Fruit fly (Drosophila melanogaster) whole organism, adult: Measurements from ENCODE around the gene hoe1.

Experiments used
- CG11617 ChIP-seq: fragments of 200-800 bp; sonication (Bioruptor generic); optimal IDR thresholded peaks from 2 replicates; lab custom pipeline; 2017; ENCODE audit warnings: mild to moderate bottlenecking, missing biosample characterization, missing genetic modification reagents, missing genetic modification characterization
- CG12768 ChIP-seq: fragments of 200-800 bp; sonication (Bioruptor generic); optimal IDR thresholded peaks from 2 replicates; lab custom pipeline; 2017; ENCODE audit warnings: missing biosample characterization, missing genetic modification characterization, mild to moderate bottlenecking, moderate library complexity, missing genetic modification reagents
- CG14711 ChIP-seq: fragments of 200-800 bp; sonication (Bioruptor generic); optimal IDR thresholded peaks from 2 replicates; lab custom pipeline; 2018; ENCODE audit warnings: missing biosample characterization, mild to moderate bottlenecking, missing genetic modification characterization, moderate library complexity
- CG1620 ChIP-seq: fragments of 200-800 bp; sonication (Bioruptor generic); optimal IDR thresholded peaks from 2 replicates; lab custom pipeline; 2016; ENCODE audit warnings: missing biosample characterization, missing genetic modification characterization
- CG33017 ChIP-seq: fragments of 200-800 bp; sonication (Bioruptor generic); optimal IDR thresholded peaks from 2 replicates; lab custom pipeline; 2018; ENCODE audit warnings: missing biosample characterization, mild to moderate bottlenecking, missing genetic modification characterization, moderate library complexity
- CG5204 ChIP-seq: fragments of 200-800 bp; sonication (Bioruptor generic); optimal IDR thresholded peaks from 2 replicates; lab custom pipeline; 2016; ENCODE audit warnings: missing biosample characterization, missing genetic modification characterization
- CG7045 ChIP-seq: fragments of 200-800 bp; sonication (Bioruptor generic); optimal IDR thresholded peaks from 2 replicates; lab custom pipeline; 2017; ENCODE audit warnings: missing biosample characterization, mild to moderate bottlenecking, missing genetic modification characterization
- CG7101 ChIP-seq: fragments of 200-800 bp; sonication (Bioruptor generic); optimal IDR thresholded peaks from 2 replicates; lab custom pipeline; 2018; ENCODE audit warnings: missing biosample characterization, mild to moderate bottlenecking, missing genetic modification characterization, moderate library complexity
- Clk ChIP-seq: fragments of 200-800 bp; sonication (Bioruptor generic); optimal IDR thresholded peaks from 2 replicates; lab custom pipeline; 2017; ENCODE audit warnings: missing biosample characterization, missing genetic modification characterization
- Hr96 ChIP-seq: fragments of 200-800 bp; sonication (Bioruptor generic); optimal IDR thresholded peaks from 2 replicates; lab custom pipeline; 2016; ENCODE audit warnings: missing biosample characterization, missing genetic modification characterization
- Mnt ChIP-seq: fragments of 200-800 bp; sonication (Bioruptor generic); optimal IDR thresholded peaks from 2 replicates; lab custom pipeline; 2016; ENCODE audit warnings: missing biosample characterization, mild to moderate bottlenecking, missing genetic modification characterization
- bab1 ChIP-seq: fragments of 200-800 bp; sonication (Bioruptor generic); optimal IDR thresholded peaks from 3 replicates; lab custom pipeline; 2019; ENCODE audit warnings: missing biosample characterization, mild to moderate bottlenecking, missing genetic modification characterization, moderate library complexity
- cnc ChIP-seq, 2 experiments: fragments of >200 bp; optimal IDR thresholded peaks; 2 replicates each; lab custom pipeline; 2017
- kay ChIP-seq: fragments of 200-800 bp; sonication (Bioruptor generic); peaks from one replicate; lab custom pipeline; 2016; ENCODE audit warnings: missing biosample characterization, missing genetic modification characterization, borderline replicate concordance
- ovo ChIP-seq: fragments of 200-800 bp; sonication (Bioruptor generic); optimal IDR thresholded peaks from 2 replicates; lab custom pipeline; 2016; ENCODE audit warnings: missing biosample characterization, missing genetic modification characterization
- pad ChIP-seq: fragments of 200-800 bp; sonication (Bioruptor generic); optimal IDR thresholded peaks from 3 replicates; lab custom pipeline; 2017; ENCODE audit warnings: missing biosample characterization, missing genetic modification characterization, mild to moderate bottlenecking, moderate library complexity, missing genetic modification reagents
- tj ChIP-seq: fragments of 200-800 bp; sonication (Bioruptor generic); optimal IDR thresholded peaks from 3 replicates; lab custom pipeline; 2017; ENCODE audit warnings: missing biosample characterization, mild to moderate bottlenecking, missing genetic modification characterization, moderate library complexity
- toe ChIP-seq: fragments of 200-800 bp; sonication (Bioruptor generic); optimal IDR thresholded peaks from 2 replicates; lab custom pipeline; 2016; ENCODE audit warnings: missing biosample characterization, missing genetic modification characterization

hoe1 gene

DNA sequence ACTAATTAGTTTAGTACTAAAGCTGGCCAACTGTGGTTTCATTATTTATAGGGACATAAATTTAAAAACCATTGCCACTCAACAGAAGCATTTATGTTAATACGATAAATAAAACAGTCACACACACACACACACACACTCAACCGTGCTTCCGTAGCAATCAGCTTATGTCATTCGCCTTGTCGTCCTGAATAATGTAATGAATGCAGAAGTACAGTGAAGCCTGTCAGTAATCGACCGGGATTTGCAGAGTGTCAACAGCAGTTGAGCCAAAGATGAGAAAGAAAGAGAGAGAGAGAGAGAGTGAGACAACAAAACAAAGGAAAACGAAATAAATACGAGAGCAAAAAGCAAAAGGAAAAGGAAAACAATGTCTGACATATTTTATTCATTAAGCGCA lies 63.8 kb downstream of the hoe1 start:
- TF ChIP-seq Mnt (GFP tag; lab: Kevin White, UChicago): no peak
- no peak for TF ChIP-seq cnc (optimal IDR thresholded peaks at IDR 0.05; lab: Kevin White, UChicago)
- no peak for TF ChIP-seq CG33017
- no peak for TF ChIP-seq CG5204
- TF ChIP-seq CG1620 (GFP tag; lab: Kevin White, UChicago): no peak

DNA sequence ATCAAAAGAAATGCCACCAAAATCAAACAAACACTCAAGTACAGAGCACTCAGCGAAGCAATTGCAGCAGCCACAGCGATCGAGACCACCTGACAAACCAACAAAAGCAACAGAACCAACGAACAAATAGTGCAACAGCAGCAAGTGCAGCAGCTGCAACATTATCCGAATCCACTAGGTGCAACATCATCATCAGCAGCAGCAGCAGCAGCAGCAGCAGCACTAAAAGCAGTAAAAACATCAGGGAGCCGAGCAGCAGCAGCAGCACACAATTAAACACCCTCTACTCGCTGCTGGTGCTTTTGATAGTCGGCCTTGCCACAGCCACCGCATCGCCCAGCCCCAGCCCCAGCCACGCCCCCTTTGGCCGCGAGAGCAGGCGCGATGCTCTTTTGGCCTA lies 66.8 kb downstream of the hoe1 start:
- TF ChIP-seq cnc (optimal IDR thresholded peaks at IDR 0.05; lab: Kevin White, UChicago) (no peak), CG11617 (GFP tag; lab: Kevin White, UChicago) (no peak), toe (GFP tag; lab: Kevin White, UChicago) (no peak), Mnt (GFP tag; lab: Kevin White, UChicago) (no peak), pad (GFP tag; lab: Kevin White, UChicago) (no peak), Hr96 (no peak), tj (GFP tag; lab: Kevin White, UChicago) (no peak), CG12768 (GFP tag; lab: Kevin White, UChicago) (no peak), CG5204 (no peak), kay (no peak)

DNA sequence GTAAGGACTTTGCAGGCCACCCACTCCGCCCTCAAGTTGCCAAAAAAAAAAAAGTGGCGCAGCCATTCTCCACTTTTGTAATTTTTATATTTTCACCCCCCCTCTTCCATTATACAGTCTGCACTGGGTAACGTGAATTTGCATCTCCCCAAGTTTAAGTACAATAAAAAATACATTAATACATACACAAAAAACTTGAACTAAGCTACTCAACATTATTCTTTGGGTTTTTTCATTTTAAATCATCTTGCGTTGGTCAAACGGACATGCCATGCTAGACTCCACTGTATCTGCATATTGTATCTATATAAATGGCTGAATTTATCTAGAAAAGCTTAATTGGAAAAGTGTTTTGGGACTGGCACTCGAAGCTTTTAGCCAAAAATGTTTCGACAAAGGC lies 70.7 kb downstream of the hoe1 start:
- TF ChIP-seq CG7045 (GFP tag; lab: Kevin White, UChicago): no peak
- TF ChIP-seq CG33017: no peak
- TF ChIP-seq CG11617 (GFP tag; lab: Kevin White, UChicago): no peak
- no peak for TF ChIP-seq CG7101 (tag; lab: Kevin White, UChicago)
- TF ChIP-seq Hr96: no peak
- TF ChIP-seq cnc (optimal IDR thresholded peaks at IDR 0.05; lab: Kevin White, UChicago): no peak
- no peak for TF ChIP-seq CG1620 (GFP tag; lab: Kevin White, UChicago)
- TF ChIP-seq tj (GFP tag; lab: Kevin White, UChicago): no peak
- no peak for TF ChIP-seq Clk (GFP tag; lab: Kevin White, UChicago)
- no peak for TF ChIP-seq CG14711
- no peak for TF ChIP-seq Mnt (GFP tag; lab: Kevin White, UChicago)
- TF ChIP-seq bab1: no peak
- no peak for TF ChIP-seq ovo (GFP tag; lab: Kevin White, UChicago)
- no peak for TF ChIP-seq toe (GFP tag; lab: Kevin White, UChicago)
- TF ChIP-seq CG5204: no peak
